Worm (Caenorhabditis elegans): ENCODE data around the gene ptd-2.

The ptd-2 gene

ce11 chrV:9247416-9247815 lies 2.6 kb upstream of the ptd-2 start:
- peak; percentile 60; the same call in 1 of the 2 replicates for TF ChIP-seq hmg-1.2 (GFP tag; IDR thresholded peaks at IDR 0.05)
- no peak for TF ChIP-seq pha-4 (tag; optimal IDR thresholded peaks at IDR 0.05)

- TF ChIP-seq mxl-1 (tag; optimal IDR thresholded peaks at IDR 0.05) (no peak), ztf-25 (GFP tag; IDR thresholded peaks at IDR 0.05) (no peak), ceh-79 (tag; optimal IDR thresholded peaks at IDR 0.05) (no peak), F49E8.2 (tag; optimal IDR thresholded peaks at IDR 0.05; ENCODE audit: insufficient read depth) (no peak), lsl-1 (GFP tag; optimal IDR thresholded peaks at IDR 0.05) (no peak), C17E4.6 (GFP tag; IDR thresholded peaks at IDR 0.05) (no peak), lin-26 (GFP tag; IDR thresholded peaks at IDR 0.05) (no peak), ets-4 (GFP tag; optimal IDR thresholded peaks at IDR 0.05) (no peak), ceh-91 (GFP tag; IDR thresholded peaks at IDR 0.05) (no peak), pbrm-1 (GFP tag; IDR thresholded peaks at IDR 0.05) (no peak)
Measured at ce11 chrV:9249206-9249605, 826 bp upstream of the ptd-2 start, which contains the start of gene str-94. Gene str-94 (minus strand): TSS chrV:9249306.

- TF ChIP-seq K12H6.12 (tag; optimal IDR thresholded peaks at IDR 0.05) (no peak), nhr-80 (tag; optimal IDR thresholded peaks at IDR 0.05) (peak; percentile 79), nhr-179 (tag; optimal IDR thresholded peaks at IDR 0.05) (no peak), zfh-2 (GFP tag; conservative IDR thresholded peaks at IDR 0.05) (no peak), mes-4 (tag; optimal IDR thresholded peaks at IDR 0.05) (no peak), C06A6.2 (GFP tag; conservative IDR thresholded peaks at IDR 0.05) (no peak), efl-1 (GFP tag; optimal IDR thresholded peaks at IDR 0.05) (no peak), madf-8 (GFP tag; conservative IDR thresholded peaks at IDR 0.05) (no peak), tbp1 (GFP tag; optimal IDR thresholded peaks at IDR 0.05) (no peak)
Measured at ce11 chrV:9254012-9254696, 4.1 kb downstream of the ptd-2 start, which contains the start of gene F07C3.9. Gene F07C3.9 (minus strand): TSS chrV:9254646.

ce11 chrV:9255480-9255879 lies 5.4 kb downstream of the ptd-2 start:
- TF ChIP-seq unc-62 (GFP tag; optimal IDR thresholded peaks at IDR 0.05), result peak; percentile 50
- peak; percentile 62 for TF ChIP-seq pha-4 (tag; optimal IDR thresholded peaks at IDR 0.05)
- TF ChIP-seq sptf-2 (GFP tag; optimal IDR thresholded peaks at IDR 0.05), result no peak
- TF ChIP-seq nhr-80 (tag; optimal IDR thresholded peaks at IDR 0.05), result peak; percentile 96

ce11 chrV:9257467-9257866 lies 7.4 kb downstream of the ptd-2 start, which contains the start of gene F07C3.16:
Gene F07C3.16 (minus strand): TSS chrV:9257567.
- TF ChIP-seq ccch-3 (GFP tag; optimal IDR thresholded peaks at IDR 0.05), result no peak
- no peak for TF ChIP-seq cebp-1 (GFP tag; IDR thresholded peaks at IDR 0.05)
- no peak for TF ChIP-seq cebp-1 (tag; optimal IDR thresholded peaks at IDR 0.05)
- TF ChIP-seq nhr-90 (tag; optimal IDR thresholded peaks at IDR 0.05), result no peak
- no peak for TF ChIP-seq sptf-2 (GFP tag; optimal IDR thresholded peaks at IDR 0.05)
- no peak for TF ChIP-seq K11D2.4 (GFP tag; IDR thresholded peaks at IDR 0.05)
- no peak for TF ChIP-seq madf-6 (GFP tag; IDR thresholded peaks at IDR 0.05)
- TF ChIP-seq hrde-1 (tag; optimal IDR thresholded peaks at IDR 0.05; ENCODE audit: borderline replicate concordance), result no peak
- no peak for TF ChIP-seq let-607 (tag; optimal IDR thresholded peaks at IDR 0.05)
- no peak for TF ChIP-seq Y56A3A.18 (GFP tag; IDR thresholded peaks at IDR 0.05)
- no peak for TF ChIP-seq lin-40 (tag; optimal IDR thresholded peaks at IDR 0.05)

Data from whole organism, young adult.